Fruit fly (Drosophila melanogaster) whole organism, prepupa: Measurements from ENCODE around the gene CG42780.

Source experiments
- Blimp-1 ChIP-seq: fragments of 200-800 bp; sonication (Bioruptor generic); optimal IDR thresholded peaks from 3 replicates; lab custom pipeline; 2017; ENCODE audit warnings: missing biosample characterization, missing genetic modification characterization, mild to moderate bottlenecking, moderate library complexity, missing genetic modification reagents
- CG10631 ChIP-seq: fragments of 200-800 bp; sonication (Bioruptor generic); optimal IDR thresholded peaks from 2 replicates; lab custom pipeline; 2016; ENCODE audit warnings: missing biosample characterization, missing genetic modification characterization
- CG10669 ChIP-seq: fragments of 200-800 bp; sonication (Bioruptor generic); optimal IDR thresholded peaks from 3 replicates; lab custom pipeline; 2018; ENCODE audit warnings: missing biosample characterization, mild to moderate bottlenecking, missing genetic modification characterization, moderate library complexity
- CG11902 ChIP-seq: fragments of 200-800 bp; sonication (Bioruptor generic); optimal IDR thresholded peaks from 3 replicates; lab custom pipeline; 2016; ENCODE audit warnings: missing biosample characterization, missing genetic modification characterization
- CG15336 ChIP-seq: fragments of 200-800 bp; sonication (Bioruptor generic); IDR thresholded peaks from 2 replicates; pipeline ENCODE4 v1.3.6; 2022; ENCODE audit warnings: missing biosample characterization, missing genetic modification characterization
- CG1621 ChIP-seq: fragments of 200-800 bp; sonication (Bioruptor generic); optimal IDR thresholded peaks from 3 replicates; lab custom pipeline; 2018; ENCODE audit warnings: missing biosample characterization, mild to moderate bottlenecking, missing genetic modification characterization
- CG16779 ChIP-seq: fragments of 200-800 bp; sonication (Bioruptor generic); optimal IDR thresholded peaks from 3 replicates; lab custom pipeline; 2017; ENCODE audit warnings: missing biosample characterization, mild to moderate bottlenecking, missing genetic modification characterization
- CG32006 ChIP-seq: fragments of 200-800 bp; sonication (Bioruptor generic); optimal IDR thresholded peaks from 3 replicates; lab custom pipeline; 2017; ENCODE audit warnings: missing biosample characterization, mild to moderate bottlenecking, missing genetic modification characterization
- CG3919 ChIP-seq: fragments of 200-800 bp; sonication (Bioruptor generic); optimal IDR thresholded peaks from 3 replicates; lab custom pipeline; 2016; ENCODE audit warnings: missing biosample characterization, missing genetic modification characterization
- CG4318 ChIP-seq: fragments of 200-800 bp; sonication (Bioruptor generic); optimal IDR thresholded peaks from 3 replicates; lab custom pipeline; 2017; ENCODE audit warnings: missing biosample characterization, mild to moderate bottlenecking, missing genetic modification characterization
- CG6163 ChIP-seq: fragments of 200-800 bp; sonication (Bioruptor generic); IDR thresholded peaks from 3 replicates; pipeline ENCODE4 v1.3.6; 2022; ENCODE audit warnings: missing biosample characterization, missing genetic modification characterization
- CG6276 ChIP-seq: fragments of 200-800 bp; sonication (Bioruptor generic); optimal IDR thresholded peaks from 2 replicates; lab custom pipeline; 2017; ENCODE audit warnings: missing biosample characterization, mild to moderate bottlenecking, missing genetic modification characterization
- CG6792 ChIP-seq: fragments of 200-800 bp; sonication (Bioruptor generic); optimal IDR thresholded peaks from 3 replicates; lab custom pipeline; 2016; ENCODE audit warnings: missing biosample characterization, missing genetic modification characterization
- CG6854 ChIP-seq: fragments of 200-800 bp; sonication (Bioruptor generic); optimal IDR thresholded peaks from 2 replicates; lab custom pipeline; 2017; ENCODE audit warnings: missing biosample characterization, mild to moderate bottlenecking, missing genetic modification characterization
- CG7368 ChIP-seq: fragments of 200-800 bp; sonication (Bioruptor generic); optimal IDR thresholded peaks from 3 replicates; lab custom pipeline; 2016; ENCODE audit warnings: missing biosample characterization, missing genetic modification characterization
- CG8632 ChIP-seq: fragments of 200-800 bp; sonication (Bioruptor generic); optimal IDR thresholded peaks from 3 replicates; lab custom pipeline; 2016; ENCODE audit warnings: missing biosample characterization, missing genetic modification characterization
- CG9139 ChIP-seq: fragments of 200-800 bp; sonication (Bioruptor generic); optimal IDR thresholded peaks from 3 replicates; lab custom pipeline; 2017; ENCODE audit warnings: missing biosample characterization, mild to moderate bottlenecking, missing genetic modification characterization
- Eip75B ChIP-seq: fragments of 200-800 bp; sonication (Bioruptor generic); optimal IDR thresholded peaks from 3 replicates; lab custom pipeline; 2016; ENCODE audit warnings: missing biosample characterization, missing genetic modification characterization
- Eip78C ChIP-seq: fragments of 200-800 bp; sonication (Bioruptor generic); peaks from one replicate; lab custom pipeline; 2016; ENCODE audit warnings: missing biosample characterization, missing genetic modification characterization
- Eip93F ChIP-seq: fragments of 200-800 bp; sonication (Bioruptor generic); optimal IDR thresholded peaks from 2 replicates; lab custom pipeline; 2016; ENCODE audit warnings: missing biosample characterization, mild to moderate bottlenecking, missing genetic modification characterization
- Ets21C ChIP-seq: fragments of 200-800 bp; sonication (Bioruptor generic); optimal IDR thresholded peaks from 3 replicates; lab custom pipeline; 2016; ENCODE audit warnings: missing biosample characterization, missing genetic modification characterization
- Ets96B ChIP-seq: fragments of 200-800 bp; optimal IDR thresholded peaks from 2 replicates; lab custom pipeline; 2019; ENCODE audit warnings: missing biosample characterization, mild to moderate bottlenecking, missing genetic modification characterization, moderate library complexity
- Gug ChIP-seq: fragments of 200-800 bp; sonication (Bioruptor generic); IDR thresholded peaks from 2 replicates; pipeline ENCODE4 v1.3.6; 2022; ENCODE audit warnings: missing biosample characterization, missing genetic modification characterization
- Hr38 ChIP-seq: sonication (Bioruptor generic); optimal IDR thresholded peaks from 2 replicates; lab custom pipeline; 2016; ENCODE audit warnings: missing biosample characterization, missing genetic modification characterization
- Hr39 ChIP-seq: fragments of 200-800 bp; sonication (Bioruptor generic); optimal IDR thresholded peaks from 2 replicates; lab custom pipeline; 2016; ENCODE audit warnings: missing biosample characterization, missing genetic modification characterization
- Hr4 ChIP-seq: fragments of 200-800 bp; sonication (Bioruptor generic); optimal IDR thresholded peaks from 3 replicates; lab custom pipeline; 2016; ENCODE audit warnings: missing biosample characterization, missing genetic modification characterization
- Lpt ChIP-seq: fragments of 200-800 bp; sonication (Bioruptor generic); optimal IDR thresholded peaks from 3 replicates; lab custom pipeline; 2016; ENCODE audit warnings: missing biosample characterization, missing genetic modification characterization
- OdsH ChIP-seq: fragments of 200-800 bp; sonication (Bioruptor generic); optimal IDR thresholded peaks from 3 replicates; lab custom pipeline; 2016; ENCODE audit warnings: missing biosample characterization, missing genetic modification characterization
- Smox ChIP-seq: fragments of 200-800 bp; sonication (Bioruptor generic); optimal IDR thresholded peaks from 3 replicates; lab custom pipeline; 2016; ENCODE audit warnings: missing biosample characterization, missing genetic modification characterization
- Sox102F ChIP-seq: fragments of 200-800 bp; sonication (Bioruptor generic); optimal IDR thresholded peaks from 2 replicates; lab custom pipeline; 2016; ENCODE audit warnings: missing biosample characterization, mild to moderate bottlenecking, missing genetic modification characterization
- Sox14 ChIP-seq: fragments of 200-800 bp; sonication (Bioruptor generic); optimal IDR thresholded peaks from 3 replicates; lab custom pipeline; 2016; ENCODE audit warnings: missing biosample characterization, missing genetic modification characterization
- Sox15 ChIP-seq: fragments of 200-800 bp; sonication (Bioruptor generic); optimal IDR thresholded peaks from 3 replicates; lab custom pipeline; 2016; ENCODE audit warnings: missing biosample characterization, missing genetic modification characterization
- achi ChIP-seq: fragments of 200-800 bp; sonication (Bioruptor generic); optimal IDR thresholded peaks from 3 replicates; lab custom pipeline; 2016; ENCODE audit warnings: missing biosample characterization, missing genetic modification characterization
- acj6 ChIP-seq: fragments of 200-800 bp; sonication (Bioruptor generic); optimal IDR thresholded peaks from 3 replicates; lab custom pipeline; 2016; ENCODE audit warnings: missing biosample characterization, missing genetic modification characterization
- dsx ChIP-seq: fragments of 200-800 bp; optimal IDR thresholded peaks from 3 replicates; lab custom pipeline; 2019; ENCODE audit warnings: missing biosample characterization, mild to moderate bottlenecking, missing genetic modification characterization, moderate library complexity; ENCODE audit not compliant: poor library complexity, severe bottlenecking
- eg ChIP-seq: fragments of 200-800 bp; sonication (Bioruptor generic); IDR thresholded peaks from 3 replicates; pipeline ENCODE4 v1.3.6; 2022; ENCODE audit warnings: missing biosample characterization, missing genetic modification characterization
- fd59A ChIP-seq: fragments of 200-800 bp; sonication (Bioruptor generic); optimal IDR thresholded peaks from 2 replicates; lab custom pipeline; 2017; ENCODE audit warnings: missing biosample characterization, mild to moderate bottlenecking, missing genetic modification characterization, missing genetic modification reagents
- fd85E ChIP-seq: fragments of 200-800 bp; sonication (Bioruptor generic); optimal IDR thresholded peaks from 3 replicates; lab custom pipeline; 2016; ENCODE audit warnings: missing biosample characterization, missing genetic modification characterization
- lz ChIP-seq: fragments of 200-800 bp; sonication (Bioruptor generic); optimal IDR thresholded peaks from 3 replicates; lab custom pipeline; 2016; ENCODE audit warnings: missing biosample characterization, missing genetic modification characterization
- net ChIP-seq: fragments of 200-800 bp; sonication (Bioruptor generic); optimal IDR thresholded peaks from 3 replicates; lab custom pipeline; 2016; ENCODE audit warnings: missing biosample characterization, missing genetic modification characterization
- salr ChIP-seq, 2 experiments: fragments of 200-800 bp; sonication (Bioruptor generic); optimal IDR thresholded peaks; 3 replicates each; lab custom pipeline; 2016 to 2018; ENCODE audit warnings: missing biosample characterization in 2 of 2, missing genetic modification characterization in 2 of 2, mild to moderate bottlenecking in 1 of 2
- spab ChIP-seq: fragments of 200-800 bp; sonication (Bioruptor generic); optimal IDR thresholded peaks from 2 replicates; lab custom pipeline; 2017; ENCODE audit warnings: missing biosample characterization, mild to moderate bottlenecking, missing genetic modification characterization, missing genetic modification reagents
- ss ChIP-seq, 2 experiments: fragments of 200-800 bp; sonication (Bioruptor generic); optimal IDR thresholded peaks; 2 replicates in 1 of 2; 3 replicates in 1 of 2; lab custom pipeline; 2017 to 2018; ENCODE audit warnings: mild to moderate bottlenecking in 2 of 2, missing biosample characterization in 2 of 2, missing genetic modification characterization in 2 of 2, moderate library complexity in 1 of 2
- svp ChIP-seq: fragments of 200-800 bp; sonication (Bioruptor generic); peaks from one replicate; lab custom pipeline; 2016; ENCODE audit warnings: missing biosample characterization, missing genetic modification characterization
- vri ChIP-seq: fragments of 200-800 bp; sonication (Bioruptor generic); optimal IDR thresholded peaks from 3 replicates; lab custom pipeline; 2016; ENCODE audit warnings: missing biosample characterization, mild to moderate bottlenecking, missing genetic modification characterization

The CG42780 gene

DNA sequence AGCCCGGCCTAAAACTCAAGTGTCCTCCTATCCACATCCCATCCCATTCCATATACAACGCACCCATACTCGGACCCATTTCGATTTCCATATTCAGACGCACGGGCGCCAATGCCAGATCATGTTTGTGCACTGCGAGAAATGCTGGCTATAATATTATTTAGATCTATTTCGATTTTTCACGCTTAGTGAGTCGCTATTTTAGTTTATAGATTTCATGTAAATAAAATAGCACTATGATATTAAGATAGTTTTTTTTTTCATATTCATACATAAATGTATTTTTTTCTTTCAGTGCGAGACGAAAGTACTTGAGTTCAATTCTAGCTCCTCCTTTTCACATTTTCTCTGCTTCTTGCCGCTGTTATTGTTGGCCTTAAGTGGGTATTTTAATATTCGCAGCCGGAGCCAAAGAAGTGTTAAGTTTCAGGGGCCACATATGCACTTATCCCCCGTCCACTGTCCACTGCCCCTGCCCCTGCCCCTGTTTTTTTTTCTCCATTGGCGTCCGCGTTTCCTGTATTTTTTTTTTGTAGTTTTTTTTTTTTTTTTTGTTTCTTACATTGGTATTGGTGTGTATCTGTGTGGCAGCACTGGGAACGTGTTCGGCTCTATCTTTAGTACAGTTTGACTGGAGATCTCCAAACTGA, 40.0 kb downstream of the CG42780 start (continued):
- TF ChIP-seq CG6163 (GFP tag; lab: Robert Waterston, UW) (peak; percentile 81; the same call in 2 of the 3 replicates), CG6792 (GFP tag; lab: Kevin White, UChicago) (peak; percentile 75), CG3919 (GFP tag; lab: Kevin White, UChicago) (peak; percentile 87), OdsH (peak; percentile 83), spab (peak; percentile 63), dsx (GFP tag; lab: Kevin White, UChicago) (peak; percentile 79), Eip75B (GFP tag; lab: Kevin White, UChicago) (peak; percentile 72), CG16779 (peak; percentile 59), svp (GFP tag; lab: Kevin White, UChicago) (peak; percentile 90), CG10669 (GFP tag; lab: Kevin White, UChicago) (peak; percentile 72), CG11902 (GFP tag; lab: Kevin White, UChicago) (peak; percentile 40), CG6854 (peak; percentile 39), CG15336 (GFP tag; lab: Robert Waterston, UW) (peak; percentile 85), Sox102F (peak; percentile 72), ss (GFP tag; optimal IDR thresholded peaks at IDR 0.05; lab: Kevin White, UChicago) (peak; percentile 86 to 88), CG7368 (GFP tag; lab: Kevin White, UChicago) (peak; percentile 63), Sox15 (GFP tag; lab: Kevin White, UChicago) (peak; percentile 27), Hr39 (GFP tag; lab: Kevin White, UChicago) (peak; percentile 56), Lpt (peak; percentile 76), Ets96B (tag; lab: Kevin White, UChicago) (peak; percentile 69), fd85E (GFP tag; lab: Kevin White, UChicago) (peak; percentile 4), lz (GFP tag; lab: Kevin White, UChicago) (peak; percentile 68), Gug (GFP tag; lab: Robert Waterston, UW) (peak; percentile 39; the same call in 1 of the 2 replicates), Sox14 (GFP tag; lab: Kevin White, UChicago) (peak; percentile 69), CG6276 (GFP tag; lab: Kevin White, UChicago) (peak; percentile 53), achi (peak; percentile 81)

DNA sequence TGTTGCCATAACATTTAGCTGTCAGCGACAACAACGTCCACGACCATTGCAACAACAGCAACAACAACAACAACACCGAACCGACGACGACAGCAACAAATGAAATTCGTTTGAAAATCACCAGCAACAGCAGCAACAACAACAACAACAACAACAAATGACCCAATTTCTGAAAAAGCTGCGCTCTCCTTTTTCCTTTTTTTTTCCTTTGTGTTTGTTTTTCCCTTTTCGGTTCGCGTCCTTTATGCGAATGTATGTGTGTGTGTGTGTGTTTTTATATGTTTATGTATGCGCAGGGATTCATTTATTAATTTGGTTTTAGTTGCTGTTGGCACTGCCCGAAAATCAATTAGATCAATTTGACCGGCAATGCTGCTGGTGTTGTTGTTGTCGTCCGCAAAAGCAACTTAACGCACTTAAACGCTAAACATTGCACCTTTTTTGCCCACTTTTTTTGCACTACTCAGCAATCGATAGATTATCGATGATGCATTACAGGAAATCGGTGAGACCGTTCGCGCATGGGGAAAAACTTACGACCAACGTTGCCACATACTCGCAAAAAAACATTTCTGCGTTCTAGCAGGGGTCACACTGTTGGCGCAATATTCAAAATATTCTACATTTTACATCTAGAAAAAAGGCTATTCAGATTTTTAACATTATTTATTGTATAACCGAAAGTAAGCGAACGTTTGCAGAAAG, 41.0 kb downstream of the CG42780 start, which contains the start of gene unc-119:
TSS of gene unc-119 (minus strand) at position 488 of the 705 bp plus-strand sequence.
- TF ChIP-seq lz (GFP tag; lab: Kevin White, UChicago): no peak
- no peak for TF ChIP-seq CG10631
- TF ChIP-seq Gug (GFP tag; lab: Robert Waterston, UW): no peak
- peak; percentile 17 for TF ChIP-seq Eip75B (GFP tag; lab: Kevin White, UChicago)
- TF ChIP-seq Ets21C: no peak
- TF ChIP-seq CG8632 (GFP tag; lab: Kevin White, UChicago): no peak
- peak; percentile 48 for TF ChIP-seq CG16779
- TF ChIP-seq CG6792 (GFP tag; lab: Kevin White, UChicago): no peak
- TF ChIP-seq Hr39 (GFP tag; lab: Kevin White, UChicago): no peak
- TF ChIP-seq net (GFP tag; lab: Kevin White, UChicago): peak; percentile 24
- peak; percentile 70 for TF ChIP-seq CG9139 (GFP tag; lab: Kevin White, UChicago)
- no peak for TF ChIP-seq CG4318 (GFP tag; lab: Kevin White, UChicago)
- no peak for TF ChIP-seq Eip93F
- TF ChIP-seq svp (GFP tag; lab: Kevin White, UChicago): no peak
- no peak for TF ChIP-seq Blimp-1 (GFP tag; lab: Kevin White, UChicago)
- no peak for TF ChIP-seq Hr4 (GFP tag; lab: Kevin White, UChicago)
- TF ChIP-seq salr (GFP tag; optimal IDR thresholded peaks at IDR 0.05; lab: Kevin White, UChicago): no peak
- no peak for TF ChIP-seq CG3919 (GFP tag; lab: Kevin White, UChicago)
- TF ChIP-seq CG10669 (GFP tag; lab: Kevin White, UChicago): peak; percentile 59
- TF ChIP-seq ss (GFP tag; optimal IDR thresholded peaks at IDR 0.05; lab: Kevin White, UChicago): peak; percentile 86
- peak; percentile 7; the same call in 1 of the 3 replicates for TF ChIP-seq CG6163 (GFP tag; lab: Robert Waterston, UW)
- no peak for TF ChIP-seq fd85E (GFP tag; lab: Kevin White, UChicago)
- peak; percentile 7 for TF ChIP-seq achi
- TF ChIP-seq Smox: no peak
- peak; percentile 29 for TF ChIP-seq fd59A (GFP tag; lab: Kevin White, UChicago)
- no peak for TF ChIP-seq CG7368 (GFP tag; lab: Kevin White, UChicago)
- no peak for TF ChIP-seq Sox15 (GFP tag; lab: Kevin White, UChicago)
- TF ChIP-seq vri (GFP tag; lab: Kevin White, UChicago): no peak
- peak; percentile 57 for TF ChIP-seq CG6854
- TF ChIP-seq Ets96B (tag; lab: Kevin White, UChicago): peak; percentile 15
- peak; percentile 46 for TF ChIP-seq Eip78C
- peak; percentile 52 for TF ChIP-seq CG1621
- no peak for TF ChIP-seq Hr38 (GFP tag; lab: Kevin White, UChicago)
- TF ChIP-seq acj6: no peak
- 0 out of 3 replicates have a peak, but pooled peaks have one; percentile 20 for TF ChIP-seq eg (GFP tag; lab: Robert Waterston, UW)
- TF ChIP-seq spab: peak; percentile 48
- no peak for TF ChIP-seq CG32006 (GFP tag; lab: Kevin White, UChicago)
